Worm (Caenorhabditis elegans): ENCODE measurements around the gene hrpu-1.

DNA sequence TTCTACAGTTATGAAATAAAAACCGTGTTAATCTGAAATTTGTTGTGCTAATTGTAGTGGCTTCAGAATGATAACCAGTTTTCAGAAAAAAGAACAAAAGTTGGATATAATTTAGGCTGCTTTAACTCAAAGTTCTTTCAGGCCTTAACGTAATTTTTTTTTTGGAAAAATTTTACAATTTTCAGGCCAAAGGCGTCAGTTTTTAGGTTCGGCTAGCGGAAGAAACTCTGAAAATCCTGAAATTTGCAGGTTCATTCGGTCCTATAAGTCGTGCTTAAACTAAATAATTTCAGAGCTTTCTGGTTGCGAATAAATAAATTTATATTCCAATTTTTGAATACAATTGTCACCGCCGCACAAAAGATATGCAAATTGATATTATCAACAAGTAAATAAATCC lies 31.2 kb upstream of the hrpu-1 start:
- TF ChIP-seq rnt-1 (tag; optimal IDR thresholded peaks at IDR 0.05) (no peak), ama-1 (optimal IDR thresholded peaks at IDR 0.05) (no peak), lin-11 (tag; optimal IDR thresholded peaks at IDR 0.05) (no peak), pha-4 (tag; optimal IDR thresholded peaks at IDR 0.05) (no peak)

All from whole organism, late embryonic.